Fruit fly (Drosophila melanogaster) whole organism, prepupa: ENCODE results near the gene Nup358.

Experiments used
- CG11902 ChIP-seq: fragments of 200-800 bp; sonication (Bioruptor generic); optimal IDR thresholded peaks from 3 replicates; lab custom pipeline; 2016; ENCODE audit warnings: missing biosample characterization, missing genetic modification characterization
- CG3919 ChIP-seq: fragments of 200-800 bp; sonication (Bioruptor generic); optimal IDR thresholded peaks from 3 replicates; lab custom pipeline; 2016; ENCODE audit warnings: missing biosample characterization, missing genetic modification characterization
- CG4318 ChIP-seq: fragments of 200-800 bp; sonication (Bioruptor generic); optimal IDR thresholded peaks from 3 replicates; lab custom pipeline; 2017; ENCODE audit warnings: missing biosample characterization, mild to moderate bottlenecking, missing genetic modification characterization
- Eip75B ChIP-seq: fragments of 200-800 bp; sonication (Bioruptor generic); optimal IDR thresholded peaks from 3 replicates; lab custom pipeline; 2016; ENCODE audit warnings: missing biosample characterization, missing genetic modification characterization
- cyc ChIP-seq: fragments of 200-800 bp; sonication (Bioruptor generic); optimal IDR thresholded peaks from 3 replicates; lab custom pipeline; 2016; ENCODE audit warnings: missing biosample characterization, missing genetic modification characterization

DNA sequence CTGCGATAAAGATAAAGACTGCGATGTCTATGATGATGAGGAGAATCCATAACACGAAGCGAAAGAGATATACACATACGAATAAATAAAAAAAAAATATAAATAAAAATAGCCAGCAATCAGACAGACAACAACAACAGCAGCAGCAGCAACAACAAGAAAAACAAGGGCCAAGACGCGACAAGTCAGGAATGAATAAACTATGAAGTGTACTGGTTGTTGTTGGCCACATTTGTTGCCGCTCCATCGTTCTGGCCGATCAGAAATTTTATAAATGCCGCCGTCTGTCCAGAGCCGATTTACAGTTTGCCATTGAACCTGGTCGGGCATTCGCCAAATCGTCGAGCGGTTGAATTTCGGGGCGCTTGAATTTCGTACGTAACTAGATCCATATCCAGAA is 11.8 kb upstream of the Nup358 start, which contains the start of gene Jhbp7:
- TF ChIP-seq CG3919 (GFP tag; lab: Kevin White, UChicago) (no peak), CG11902 (GFP tag; lab: Kevin White, UChicago) (no peak), cyc (GFP tag; lab: Kevin White, UChicago) (no peak), Eip75B (GFP tag; lab: Kevin White, UChicago) (no peak), CG4318 (GFP tag; lab: Kevin White, UChicago) (no peak)
